Fruit fly (Drosophila melanogaster): ENCODE data around the gene mus81.
A peak's percentile ranks its signal among the peaks of the same experiment; 100 is the strongest.

The mus81 gene

DNA sequence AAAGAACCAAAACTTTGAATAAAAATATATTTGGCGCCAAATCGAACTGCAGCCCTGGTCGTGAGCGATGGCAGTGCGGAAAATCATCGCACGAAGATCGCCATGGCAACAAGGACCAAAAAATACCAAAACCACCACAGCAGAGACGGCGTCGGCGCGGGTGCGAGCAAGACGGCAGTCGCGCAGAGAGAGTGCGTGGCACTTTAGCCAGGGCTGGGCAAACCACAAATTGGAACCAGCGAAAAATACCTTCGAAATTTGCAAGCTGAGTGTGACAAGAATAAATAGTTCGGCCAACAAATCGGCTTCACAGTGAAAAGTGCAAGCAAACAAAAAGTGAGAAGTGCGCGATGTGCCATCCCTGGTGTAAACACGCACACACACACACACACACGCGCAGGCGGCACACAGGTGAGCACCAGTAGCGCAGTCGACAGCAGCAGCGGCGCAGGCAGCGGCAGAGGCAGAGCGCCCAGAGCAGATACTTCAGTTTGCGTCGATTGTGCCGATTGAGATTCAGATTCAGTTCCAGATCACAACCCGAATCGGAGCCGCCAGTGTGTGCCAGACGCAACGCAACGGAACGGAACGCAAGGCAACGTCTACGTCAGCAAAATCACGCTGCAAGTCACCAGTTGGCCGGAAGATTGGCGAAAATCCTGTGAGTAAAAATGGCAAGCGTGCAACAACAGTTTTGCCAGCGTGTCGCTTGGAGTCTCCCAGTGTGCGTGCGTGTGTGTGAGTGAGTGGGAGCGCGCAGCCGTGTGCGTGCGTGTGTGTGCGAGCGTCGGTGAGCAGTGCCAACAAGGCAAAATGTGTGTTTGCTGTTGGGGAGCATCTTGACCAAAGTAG lies 5.6 kb upstream of the mus81 start, which contains the start of gene TRAM (continued):
- TF ChIP-seq CG8944 (GFP tag; optimal IDR thresholded peaks at IDR 0.05) (peak; percentile 99), da (GFP tag; optimal IDR thresholded peaks at IDR 0.05) (peak; percentile 98), Dp (GFP tag; optimal IDR thresholded peaks at IDR 0.05) (peak; percentile 89), unpg (GFP tag; optimal IDR thresholded peaks at IDR 0.05) (peak; percentile 98), onecut (GFP tag; IDR thresholded peaks at IDR 0.05) (peak; percentile 97), chn (GFP tag; optimal IDR thresholded peaks at IDR 0.05) (peak; percentile 99), slp2 (GFP tag; optimal IDR thresholded peaks at IDR 0.05) (peak; percentile 98), CG2678 (tag; optimal IDR thresholded peaks at IDR 0.05) (peak; percentile 98), Vsx1 (GFP tag; optimal IDR thresholded peaks at IDR 0.05) (peak; percentile 94), Opbp (GFP tag; IDR thresholded peaks at IDR 0.05; ENCODE audit: partially characterized antibody) (peak; percentile 84; the same call in 2 of the 3 replicates), gem (tag; optimal IDR thresholded peaks at IDR 0.05) (peak; percentile 98), CG33557 (GFP tag; optimal IDR thresholded peaks at IDR 0.05) (peak; percentile 98), bsh (GFP tag; optimal IDR thresholded peaks at IDR 0.05) (peak; percentile 94 to 98), bowl (GFP tag; IDR thresholded peaks at IDR 0.05) (peak; percentile 97), Myb (GFP tag; optimal IDR thresholded peaks at IDR 0.05) (peak; percentile 93), salm (tag; optimal IDR thresholded peaks at IDR 0.05) (peak; percentile 93), Neu2 (GFP tag; optimal IDR thresholded peaks at IDR 0.05; ENCODE audit: borderline replicate concordance) (peak; percentile 92), sc (optimal IDR thresholded peaks at IDR 0.05) (no peak), sc (GFP tag; optimal IDR thresholded peaks at IDR 0.05) (peak; percentile 97), Optix (GFP tag; IDR thresholded peaks at IDR 0.05) (peak; percentile 99), p53 (GFP tag; optimal IDR thresholded peaks at IDR 0.05) (peak; percentile 95), BEAF-32 (GFP tag; optimal IDR thresholded peaks at IDR 0.05) (peak; percentile 87), ap (GFP tag; IDR thresholded peaks at IDR 0.05) (peak; percentile 98), pfk (GFP tag; optimal IDR thresholded peaks at IDR 0.05) (peak; percentile 72), CG6854 (GFP tag; optimal IDR thresholded peaks at IDR 0.05) (peak; percentile 94), NfI (GFP tag; optimal IDR thresholded peaks at IDR 0.05) (peak; percentile 98), Antp (GFP tag; optimal IDR thresholded peaks at IDR 0.05) (peak; percentile 99), Ets65A (GFP tag) (peak; percentile 100), gce (GFP tag; IDR thresholded peaks at IDR 0.05) (peak; percentile 98), GATAe (GFP tag; conservative IDR thresholded peaks at IDR 0.05) (peak; percentile 93), CG17328 (GFP tag; IDR thresholded peaks at IDR 0.05) (peak; percentile 100), org-1 (GFP tag; optimal IDR thresholded peaks at IDR 0.05) (peak; percentile 99), CG14441 (GFP tag; IDR thresholded peaks at IDR 0.05) (peak; percentile 99), sens-2 (GFP tag; IDR thresholded peaks at IDR 0.05) (peak; percentile 99), CG12104 (GFP tag; optimal IDR thresholded peaks at IDR 0.05) (peak; percentile 94), CG34224 (GFP tag; IDR thresholded peaks at IDR 0.05; ENCODE audit: partially characterized antibody) (peak; percentile 68), CHES-1-like (GFP tag; optimal IDR thresholded peaks at IDR 0.05) (peak; percentile 99), D19A (tag; optimal IDR thresholded peaks at IDR 0.05) (peak; percentile 92), CG12299 (tag; optimal IDR thresholded peaks at IDR 0.05) (peak; percentile 97), CG3163 (GFP tag; optimal IDR thresholded peaks at IDR 0.05) (peak; percentile 91), CG2875 (GFP tag; optimal IDR thresholded peaks at IDR 0.05) (peak; percentile 98), mld (GFP tag; IDR thresholded peaks at IDR 0.05; ENCODE audit: partially characterized antibody) (peak; percentile 69; the same call in 1 of the 3 replicates), cg (GFP tag; optimal IDR thresholded peaks at IDR 0.05) (peak; percentile 95), E2f1 (GFP tag; IDR thresholded peaks at IDR 0.05) (peak; percentile 98), Sin3A (optimal IDR thresholded peaks at IDR 0.05) (peak; percentile 92), sisA (GFP tag; IDR thresholded peaks at IDR 0.05) (peak; percentile 99), dmrt11E (tag; optimal IDR thresholded peaks at IDR 0.05) (peak; percentile 97), tup (GFP tag; optimal IDR thresholded peaks at IDR 0.05) (peak; percentile 95), slbo (GFP tag; IDR thresholded peaks at IDR 0.05) (peak; percentile 99)
